Fruit fly (Drosophila melanogaster): ENCODE results near the gene CG13658.

dm6 chr3R:25329079-25329478 lies 41.8 kb downstream of the CG13658 start, which contains the start of gene CHKov1:
- TF ChIP-seq CG8478 (optimal IDR thresholded peaks at IDR 0.05) (no peak), CTCF (optimal IDR thresholded peaks at IDR 0.05) (no peak)

Data from S2 (cell line).